Worm (Caenorhabditis elegans) whole organism, late embryonic: ENCODE measurements around the gene srbc-51.

Source experiments
- K09A11.1 ChIP-seq: sonication (generic microtip); optimal IDR thresholded peaks from 2 replicates; lab custom pipeline; 2017; ENCODE audit warnings: antibody characterized with exemption, mild to moderate bottlenecking, missing genetic modification characterization, missing compliant biosample characterization; ENCODE audit not compliant: insufficient read depth
- ceh-14 ChIP-seq: sonication (generic microtip); optimal IDR thresholded peaks from 2 replicates; lab custom pipeline; 2016; ENCODE audit warnings: missing genotype, missing genetic modification characterization, missing compliant biosample characterization
- ceh-19 ChIP-seq: fragments of 200-800 bp; sonication (Bioruptor generic); optimal IDR thresholded peaks from 2 replicates; lab custom pipeline; 2018; ENCODE audit warnings: mild to moderate bottlenecking, missing genetic modification characterization, missing compliant biosample characterization
- ceh-9 ChIP-seq: sonication (generic microtip); optimal IDR thresholded peaks from 2 replicates; lab custom pipeline; 2016; ENCODE audit warnings: mild to moderate bottlenecking, missing genetic modification characterization, inconsistent platforms, missing compliant biosample characterization
- elt-4 ChIP-seq: sonication (generic microtip); optimal IDR thresholded peaks from 2 replicates; lab custom pipeline; 2016; ENCODE audit warnings: missing genetic modification characterization, missing compliant biosample characterization
- fkh-6 ChIP-seq: sonication (generic microtip); optimal IDR thresholded peaks from 2 replicates; lab custom pipeline; 2016; ENCODE audit warnings: missing genetic modification characterization, missing compliant biosample characterization
- hlh-30 ChIP-seq: sonication (generic microtip); optimal IDR thresholded peaks from 2 replicates; lab custom pipeline; 2017; ENCODE audit warnings: antibody characterized with exemption, missing genetic modification characterization, missing compliant biosample characterization; ENCODE audit not compliant: insufficient read depth
- pha-4 ChIP-seq: fragments of 150-350 bp; optimal IDR thresholded peaks from 2 replicates; lab custom pipeline; 2018; ENCODE audit warnings: missing biosample characterization, missing genetic modification reagents, missing genetic modification characterization
- pqm-1 ChIP-seq: sonication (generic microtip); optimal IDR thresholded peaks from 2 replicates; lab custom pipeline; 2016; ENCODE audit warnings: missing genetic modification characterization, missing compliant biosample characterization
- unc-3 ChIP-seq, 2 experiments: fragments of 200-800 bp in 1 of 2; sonication (Bioruptor generic) in 1 of 2; sonication (generic microtip) in 1 of 2; conservative IDR thresholded peaks in 1 of 2; optimal IDR thresholded peaks in 1 of 2; 2 replicates each; pipeline versions ENCODE4 v1.3.6 to Lab custom; 2016 to 2022; ENCODE audit warnings: missing compliant biosample characterization in 2 of 2, missing genetic modification characterization in 2 of 2, missing genetic modification reagents in 1 of 2
- unc-42 ChIP-seq: sonication (generic microtip); optimal IDR thresholded peaks from 2 replicates; lab custom pipeline; 2016; ENCODE audit warnings: missing genotype, missing genetic modification characterization, missing compliant biosample characterization

- TF ChIP-seq hlh-30 (tag; lab: Kevin White, UChicago), result peak; percentile 90
- TF ChIP-seq pqm-1 (tag; lab: Kevin White, UChicago), result peak; percentile 99
- TF ChIP-seq unc-3 (GFP tag; conservative IDR thresholded peaks at IDR 0.05; lab: Robert Waterston, UW), result peak; percentile 99
- TF ChIP-seq unc-3 (tag; optimal IDR thresholded peaks at IDR 0.05; lab: Kevin White, UChicago), result peak; percentile 99
- TF ChIP-seq ceh-19 (GFP tag; lab: Kevin White, UChicago), result peak; percentile 99
- peak; percentile 97 for TF ChIP-seq elt-4
- peak; percentile 86 for TF ChIP-seq unc-42 (tag; lab: Kevin White, UChicago)
- TF ChIP-seq pha-4, result no peak
- peak; percentile 93 for TF ChIP-seq K09A11.1 (tag; lab: Kevin White, UChicago)
- TF ChIP-seq fkh-6, result peak; percentile 97
- TF ChIP-seq ceh-14 (tag; lab: Kevin White, UChicago), result peak; percentile 99
- TF ChIP-seq ceh-9 (tag; lab: Kevin White, UChicago), result peak; percentile 98
Observed at ce11 chrV:15873762-15874161, 47.6 kb downstream of the srbc-51 start.
